Fruit fly (Drosophila melanogaster) whole organism, embryonic: ENCODE measurements around the gene Cpr11B.

Experiments used
- Atf-2 ChIP-seq: fragments of 200-800 bp; sonication (Bioruptor generic); optimal IDR thresholded peaks from 2 replicates; lab custom pipeline; 2016; ENCODE audit warnings: missing biosample characterization, missing genetic modification characterization
- BtbVII ChIP-seq: fragments of 200-800 bp; sonication (Bioruptor generic); optimal IDR thresholded peaks from 3 replicates; lab custom pipeline; 2017; ENCODE audit warnings: missing biosample characterization, mild to moderate bottlenecking, missing genetic modification characterization
- CG10147 ChIP-seq: fragments of 200-800 bp; sonication (Bioruptor generic); optimal IDR thresholded peaks from 2 replicates; lab custom pipeline; 2019; ENCODE audit warnings: missing biosample characterization, mild to moderate bottlenecking, missing genetic modification characterization, moderate library complexity
- CG1024 ChIP-seq: fragments of 200-800 bp; sonication (Bioruptor generic); IDR thresholded peaks from 2 replicates; pipeline ENCODE4 v1.3.6; 2022; ENCODE audit warnings: missing biosample characterization, missing genetic modification characterization
- CG10979 ChIP-seq: fragments of 200-800 bp; sonication (Bioruptor generic); optimal IDR thresholded peaks from 2 replicates; lab custom pipeline; 2018; ENCODE audit warnings: missing biosample characterization, mild to moderate bottlenecking, missing genetic modification characterization, moderate library complexity
- CG11093 ChIP-seq: fragments of 200-800 bp; sonication (Bioruptor generic); IDR thresholded peaks from 3 replicates; pipeline ENCODE4 v1.3.6; 2022; ENCODE audit warnings: missing biosample characterization, missing genetic modification characterization
- CG11696 ChIP-seq: fragments of 200-800 bp; sonication (Bioruptor generic); IDR thresholded peaks from 2 replicates; pipeline ENCODE4 v1.3.6; 2022; ENCODE audit warnings: missing biosample characterization, missing genetic modification characterization
- CG11723 ChIP-seq: fragments of 200-800 bp; sonication (Bioruptor generic); optimal IDR thresholded peaks from 2 replicates; lab custom pipeline; 2017; ENCODE audit warnings: missing biosample characterization, mild to moderate bottlenecking, missing genetic modification characterization
- CG13894 ChIP-seq: fragments of 200-800 bp; sonication (Bioruptor generic); optimal IDR thresholded peaks from 3 replicates; lab custom pipeline; 2018; ENCODE audit warnings: missing biosample characterization, mild to moderate bottlenecking, missing genetic modification characterization, moderate library complexity
- CG14441 ChIP-seq: fragments of 200-800 bp; sonication (Bioruptor generic); IDR thresholded peaks from 2 replicates; pipeline ENCODE4 v1.3.6; 2022; ENCODE audit warnings: missing biosample characterization, missing genetic modification characterization
- CG1602 ChIP-seq: fragments of 200-800 bp; sonication (Bioruptor generic); optimal IDR thresholded peaks from 3 replicates; lab custom pipeline; 2016; ENCODE audit warnings: missing biosample characterization, missing genetic modification characterization
- CG17385 ChIP-seq: fragments of 200-800 bp; sonication (Bioruptor generic); optimal IDR thresholded peaks from 3 replicates; lab custom pipeline; 2018; ENCODE audit warnings: missing biosample characterization, mild to moderate bottlenecking, missing genetic modification characterization
- CG2129 ChIP-seq: fragments of 200-800 bp; sonication (Bioruptor generic); IDR thresholded peaks from 2 replicates; pipeline ENCODE4 v1.3.6; 2022; ENCODE audit warnings: missing biosample characterization, missing genetic modification characterization; ENCODE audit not compliant: partially characterized antibody
- CG30431 ChIP-seq: fragments of 200-800 bp; sonication (Bioruptor generic); optimal IDR thresholded peaks from 2 replicates; lab custom pipeline; 2017; ENCODE audit warnings: missing biosample characterization, missing genetic modification characterization
- CG4404 ChIP-seq: fragments of 200-800 bp; sonication (Bioruptor generic); IDR thresholded peaks from 2 replicates; pipeline ENCODE4 v1.3.6; 2022; ENCODE audit warnings: missing biosample characterization, missing genetic modification characterization
- CG4730 ChIP-seq: fragments of 200-800 bp; sonication (Bioruptor generic); IDR thresholded peaks from 2 replicates; pipeline ENCODE4 v1.3.6; 2022; ENCODE audit warnings: missing biosample characterization, missing genetic modification characterization
- CG6791 ChIP-seq: fragments of 200-800 bp; sonication (Bioruptor generic); IDR thresholded peaks from 3 replicates; pipeline ENCODE4 v1.3.6; 2022; ENCODE audit warnings: missing biosample characterization, missing genetic modification characterization; ENCODE audit not compliant: partially characterized antibody
- CG7987 ChIP-seq: fragments of 200-800 bp; sonication (Bioruptor generic); optimal IDR thresholded peaks from 2 replicates; lab custom pipeline; 2018; ENCODE audit warnings: missing biosample characterization, mild to moderate bottlenecking, missing genetic modification characterization, moderate library complexity
- CG8281 ChIP-seq: fragments of 200-800 bp; sonication (Bioruptor generic); optimal IDR thresholded peaks from 2 replicates; lab custom pipeline; 2018; ENCODE audit warnings: missing biosample characterization, mild to moderate bottlenecking, missing genetic modification characterization, moderate library complexity
- CG8388 ChIP-seq: fragments of 200-800 bp; sonication (Bioruptor generic); optimal IDR thresholded peaks from 2 replicates; lab custom pipeline; 2019; ENCODE audit warnings: missing biosample characterization, mild to moderate bottlenecking, missing genetic modification characterization, moderate library complexity
- CG8478 ChIP-seq: fragments of >200 bp; optimal IDR thresholded peaks from 2 replicates; lab custom pipeline; 2018
- CG9797 ChIP-seq: fragments of 200-800 bp; sonication (Bioruptor generic); optimal IDR thresholded peaks from 3 replicates; lab custom pipeline; 2018; ENCODE audit warnings: missing biosample characterization, mild to moderate bottlenecking, missing genetic modification characterization
- CG9876 ChIP-seq: fragments of 200-800 bp; sonication (Bioruptor generic); optimal IDR thresholded peaks from 2 replicates; lab custom pipeline; 2016; ENCODE audit warnings: missing biosample characterization, missing genetic modification characterization
- Drgx ChIP-seq: fragments of 200-800 bp; sonication (Bioruptor generic); IDR thresholded peaks from 2 replicates; pipeline ENCODE4 v1.3.6; 2022; ENCODE audit warnings: missing biosample characterization, missing genetic modification characterization
- Fer2 ChIP-seq: fragments of 200-800 bp; sonication (Bioruptor generic); optimal IDR thresholded peaks from 2 replicates; lab custom pipeline; 2018; ENCODE audit warnings: missing biosample characterization, mild to moderate bottlenecking, missing genetic modification characterization, moderate library complexity
- MESR4 ChIP-seq: fragments of 200-800 bp; sonication (Bioruptor generic); optimal IDR thresholded peaks from 2 replicates; lab custom pipeline; 2018; ENCODE audit warnings: missing biosample characterization, mild to moderate bottlenecking, missing genetic modification characterization, moderate library complexity
- PHDP ChIP-seq: fragments of 200-800 bp; sonication (Bioruptor generic); optimal IDR thresholded peaks from 3 replicates; lab custom pipeline; 2018; ENCODE audit warnings: missing biosample characterization, mild to moderate bottlenecking, missing genetic modification characterization, moderate library complexity
- Scr ChIP-seq: fragments of 200-800 bp; sonication (Bioruptor generic); IDR thresholded peaks from 2 replicates; pipeline ENCODE4 v1.3.6; 2022; ENCODE audit warnings: missing biosample characterization, missing genetic modification characterization; ENCODE audit not compliant: partially characterized antibody
- ash1 ChIP-seq: fragments of 200-800 bp; sonication (Bioruptor generic); optimal IDR thresholded peaks from 2 replicates; lab custom pipeline; 2018; ENCODE audit warnings: missing biosample characterization, mild to moderate bottlenecking, missing genetic modification characterization
- az2 ChIP-seq: fragments of 200-800 bp; sonication (Bioruptor generic); optimal IDR thresholded peaks from 3 replicates; lab custom pipeline; 2016; ENCODE audit warnings: missing biosample characterization, missing genetic modification characterization
- chif ChIP-seq, 2 experiments: fragments of 200-800 bp; sonication (Bioruptor generic); optimal IDR thresholded peaks; 3 replicates each; lab custom pipeline; 2016; ENCODE audit warnings: missing biosample characterization in 2 of 2, missing genetic modification characterization in 2 of 2
- chm ChIP-seq: fragments of 200-800 bp; sonication (Bioruptor generic); IDR thresholded peaks from 2 replicates; pipeline ENCODE4 v1.3.6; 2022; ENCODE audit warnings: missing biosample characterization, missing genetic modification characterization
- dimm ChIP-seq: fragments of 200-800 bp; sonication (Bioruptor generic); IDR thresholded peaks from 2 replicates; pipeline ENCODE4 v1.3.6; 2022; ENCODE audit warnings: missing biosample characterization, missing genetic modification characterization
- eyg ChIP-seq: fragments of 200-800 bp; sonication (Bioruptor generic); optimal IDR thresholded peaks from 3 replicates; lab custom pipeline; 2016; ENCODE audit warnings: missing biosample characterization, missing genetic modification characterization
- fd102C ChIP-seq: fragments of 200-800 bp; sonication (Bioruptor generic); optimal IDR thresholded peaks from 2 replicates; lab custom pipeline; 2018; ENCODE audit warnings: missing biosample characterization, mild to moderate bottlenecking, missing genetic modification characterization, moderate library complexity
- gcm ChIP-seq: fragments of 200-800 bp; sonication (Bioruptor generic); optimal IDR thresholded peaks from 2 replicates; lab custom pipeline; 2019; ENCODE audit warnings: missing biosample characterization, mild to moderate bottlenecking, missing genetic modification characterization, moderate library complexity
- h ChIP-seq: fragments of >200 bp; optimal IDR thresholded peaks from 2 replicates; lab custom pipeline; 2017
- ken ChIP-seq: fragments of 200-800 bp; sonication (Bioruptor generic); IDR thresholded peaks from 3 replicates; pipeline ENCODE4 v1.3.6; 2022; ENCODE audit warnings: missing biosample characterization, missing genetic modification characterization
- maf-S ChIP-seq: fragments of 200-800 bp; sonication (Bioruptor generic); optimal IDR thresholded peaks from 2 replicates; lab custom pipeline; 2016; ENCODE audit warnings: missing biosample characterization, missing genetic modification characterization
- nau ChIP-seq: fragments of 200-800 bp; sonication (Bioruptor generic); optimal IDR thresholded peaks from 3 replicates; lab custom pipeline; 2017; ENCODE audit warnings: missing biosample characterization, mild to moderate bottlenecking, missing genetic modification characterization, missing genetic modification reagents
- nerfin-1 ChIP-seq: fragments of 200-800 bp; sonication (Bioruptor generic); optimal IDR thresholded peaks from 3 replicates; lab custom pipeline; 2019; ENCODE audit warnings: missing biosample characterization, mild to moderate bottlenecking, missing genetic modification characterization, moderate library complexity
- p53 ChIP-seq: fragments of 200-800 bp; sonication (Bioruptor generic); optimal IDR thresholded peaks from 2 replicates; lab custom pipeline; 2016; ENCODE audit warnings: missing biosample characterization, missing genetic modification characterization
- psq ChIP-seq: fragments of 200-800 bp; sonication (Bioruptor generic); optimal IDR thresholded peaks from 2 replicates; lab custom pipeline; 2017; ENCODE audit warnings: missing biosample characterization, missing genetic modification characterization
- row ChIP-seq: fragments of 200-800 bp; sonication (Bioruptor generic); IDR thresholded peaks from 3 replicates; pipeline ENCODE4 v1.3.6; 2022; ENCODE audit warnings: missing biosample characterization, missing genetic modification characterization
- run ChIP-seq: fragments of 200-800 bp; sonication (Bioruptor generic); optimal IDR thresholded peaks from 3 replicates; lab custom pipeline; 2018; ENCODE audit warnings: missing biosample characterization, mild to moderate bottlenecking, missing genetic modification characterization
- sd ChIP-seq: fragments of 200-800 bp; sonication (Bioruptor generic); optimal IDR thresholded peaks from 3 replicates; lab custom pipeline; 2018; ENCODE audit warnings: missing biosample characterization, mild to moderate bottlenecking, missing genetic modification characterization, moderate library complexity
- tll ChIP-seq, 2 experiments: fragments of 200-800 bp in 1 of 2; fragments of >200 bp in 1 of 2; sonication (Bioruptor generic) in 1 of 2; optimal IDR thresholded peaks; 2 replicates each; lab custom pipeline; 2017 to 2019; ENCODE audit warnings: missing biosample characterization in 2 of 2, missing genetic modification characterization in 2 of 2, mild to moderate bottlenecking in 1 of 2, moderate library complexity in 1 of 2
- trem ChIP-seq: fragments of 200-800 bp; optimal IDR thresholded peaks from 3 replicates; lab custom pipeline; 2019; ENCODE audit warnings: missing biosample characterization, mild to moderate bottlenecking, missing genetic modification characterization, moderate library complexity
- wek ChIP-seq: fragments of 200-800 bp; sonication (Bioruptor generic); optimal IDR thresholded peaks from 3 replicates; lab custom pipeline; 2018; ENCODE audit warnings: missing biosample characterization, mild to moderate bottlenecking, missing genetic modification characterization, moderate library complexity
- zen ChIP-seq: fragments of 200-800 bp; sonication (Bioruptor generic); optimal IDR thresholded peaks from 3 replicates; lab custom pipeline; 2018; ENCODE audit warnings: missing biosample characterization, mild to moderate bottlenecking, missing genetic modification characterization, moderate library complexity

Cpr11B gene

DNA sequence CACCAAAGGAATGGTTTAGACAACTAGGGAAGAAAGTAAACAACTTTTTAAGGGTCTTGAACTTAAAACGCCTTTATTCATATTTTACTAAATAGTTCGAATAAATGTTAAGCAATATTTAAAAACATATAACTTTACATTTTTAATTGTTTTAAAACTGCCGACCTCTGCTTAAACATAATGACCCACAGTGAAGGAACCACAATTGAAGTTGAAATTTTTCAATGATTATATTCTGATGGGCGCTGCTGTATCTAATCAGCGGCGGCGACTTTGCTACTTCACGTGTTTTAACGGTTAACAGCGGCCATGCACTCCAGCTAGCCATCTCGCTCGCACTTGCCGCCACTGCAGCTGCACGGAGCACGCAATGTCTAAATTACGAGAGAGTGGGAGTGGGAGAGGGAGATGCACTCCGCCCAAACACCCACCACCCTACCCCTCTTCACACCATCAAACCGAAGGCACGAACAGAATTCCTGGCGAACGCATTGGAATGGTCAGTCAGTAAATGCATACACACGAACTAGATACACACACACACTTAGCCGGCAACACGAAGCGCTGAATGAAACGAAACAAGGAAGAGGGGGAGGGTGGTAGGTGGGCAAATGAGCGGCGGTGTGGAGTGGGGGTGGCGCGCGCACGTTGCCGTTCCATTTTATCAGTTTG, 25.9 kb downstream of the Cpr11B start (continued):
- peak; percentile 69 for TF ChIP-seq PHDP (tag; lab: Kevin White, UChicago)
- no peak for TF ChIP-seq h (lab: Kevin White, UChicago)
- no peak for TF ChIP-seq CG8281 (tag; lab: Kevin White, UChicago)
- peak; percentile 39 for TF ChIP-seq CG1602 (GFP tag; lab: Kevin White, UChicago)
- no peak; the same call in 1 of the 2 replicates for TF ChIP-seq CG14441 (GFP tag; lab: Robert Waterston, UW)
- TF ChIP-seq row (GFP tag; lab: Robert Waterston, UW), result peak; percentile 76
- TF ChIP-seq CG2129, result no peak
- TF ChIP-seq fd102C (GFP tag; lab: Kevin White, UChicago), result no peak
- TF ChIP-seq maf-S (GFP tag; lab: Kevin White, UChicago), result no peak
- TF ChIP-seq CG6791, result peak; percentile 33; the same call in 1 of the 3 replicates
- peak; percentile 16 for TF ChIP-seq zen
- peak; percentile 61 for TF ChIP-seq CG8388
- no peak for TF ChIP-seq chm (GFP tag; lab: Robert Waterston, UW)
- no peak for TF ChIP-seq wek (GFP tag; lab: Kevin White, UChicago)
- TF ChIP-seq CG11696 (GFP tag; lab: Robert Waterston, UW), result peak; percentile 91
- no peak for TF ChIP-seq tll (GFP tag; optimal IDR thresholded peaks at IDR 0.05; lab: Kevin White, UChicago)
- TF ChIP-seq MESR4 (GFP tag; lab: Kevin White, UChicago), result no peak
- no peak for TF ChIP-seq ash1 (GFP tag; lab: Kevin White, UChicago)
- TF ChIP-seq p53 (GFP tag; lab: Kevin White, UChicago), result no peak
- TF ChIP-seq nerfin-1 (tag; lab: Kevin White, UChicago), result peak; percentile 75
- TF ChIP-seq CG13894, result no peak
- TF ChIP-seq ken (GFP tag; lab: Robert Waterston, UW), result 0 out of 3 replicates have a peak, but pooled peaks have one; percentile 38
- TF ChIP-seq CG11093, result no peak
- no peak for TF ChIP-seq psq (GFP tag; lab: Kevin White, UChicago)
- TF ChIP-seq BtbVII, result peak; percentile 30
- peak; percentile 3 for TF ChIP-seq CG10147 (GFP tag; lab: Kevin White, UChicago)
- no peak for TF ChIP-seq CG30431 (GFP tag; lab: Kevin White, UChicago)
- TF ChIP-seq CG4730, result peak; percentile 39; the same call in 1 of the 2 replicates
- peak; percentile 35 for TF ChIP-seq trem (tag; lab: Kevin White, UChicago)
- no peak for TF ChIP-seq nau
- no peak for TF ChIP-seq dimm (GFP tag; lab: Robert Waterston, UW)
- peak; percentile 40 for TF ChIP-seq CG17385 (GFP tag; lab: Kevin White, UChicago)
- peak; percentile 48 for TF ChIP-seq az2 (GFP tag; lab: Kevin White, UChicago)
- no peak for TF ChIP-seq CG1024
- TF ChIP-seq Scr (GFP tag; lab: Robert Waterston, UW), result no peak
- peak; percentile 83 for TF ChIP-seq CG8478
- TF ChIP-seq Drgx (GFP tag; lab: Robert Waterston, UW), result no peak; the same call in none of the 2 replicates
- TF ChIP-seq eyg (GFP tag; lab: Kevin White, UChicago), result no peak
- no peak for TF ChIP-seq CG7987 (GFP tag; lab: Kevin White, UChicago)
- peak; percentile 27 for TF ChIP-seq sd (tag; lab: Kevin White, UChicago)
- TF ChIP-seq CG11723 (GFP tag; lab: Kevin White, UChicago), result no peak
- no peak for TF ChIP-seq CG9797 (GFP tag; lab: Kevin White, UChicago)
- TF ChIP-seq gcm (GFP tag; lab: Kevin White, UChicago), result peak; percentile 19
- no peak for TF ChIP-seq CG4404 (GFP tag; lab: Robert Waterston, UW)
- TF ChIP-seq chif (GFP tag; optimal IDR thresholded peaks at IDR 0.05; lab: Kevin White, UChicago), result peak; percentile 19 to 30
- TF ChIP-seq Atf-2, result peak; percentile 16
- no peak for TF ChIP-seq Fer2
- TF ChIP-seq CG10979 (tag; lab: Kevin White, UChicago), result peak; percentile 69
- TF ChIP-seq CG9876 (GFP tag; lab: Kevin White, UChicago), result no peak
- TF ChIP-seq run (tag; lab: Kevin White, UChicago), result no peak
